Worm (Caenorhabditis elegans) whole organism, L4 larva: Measurements from ENCODE around the gene H14A12.5.

ENCODE experiments used
- F44E2.7 ChIP-seq: fragments of 200-800 bp; sonication (Bioruptor generic); IDR thresholded peaks from 2 replicates; pipeline ENCODE4 v2.1.2; 2022; ENCODE audit warnings: missing genetic modification characterization, missing compliant biosample characterization
- T20F7.1 ChIP-seq: fragments of 200-800 bp; sonication (Bioruptor generic); optimal IDR thresholded peaks from 2 replicates; lab custom pipeline; 2018; ENCODE audit warnings: mild to moderate bottlenecking, missing genetic modification characterization, missing compliant biosample characterization
- T26A8.4 ChIP-seq: fragments of 200-800 bp; sonication (Bioruptor generic); IDR thresholded peaks from 2 replicates; pipeline ENCODE4 v1.3.6; 2022; ENCODE audit warnings: missing genetic modification characterization, missing compliant biosample characterization
- Y75B8A.6 ChIP-seq: fragments of 200-800 bp; sonication (Bioruptor generic); IDR thresholded peaks from 2 replicates; pipeline ENCODE4 v1.3.6; 2022; ENCODE audit warnings: missing genetic modification reagents, missing genetic modification characterization, missing compliant biosample characterization
- ZK337.2 ChIP-seq: fragments of 200-800 bp; sonication (Bioruptor generic); IDR thresholded peaks from 2 replicates; pipeline ENCODE4 v1.3.6; 2022; ENCODE audit warnings: missing genetic modification reagents, missing genetic modification characterization, missing compliant biosample characterization
- aly-2 ChIP-seq: sonication (generic microtip); optimal IDR thresholded peaks from 2 replicates; lab custom pipeline; 2018; ENCODE audit warnings: missing biosample characterization, missing genetic modification characterization
- ama-1 ChIP-seq: fragments of 150-350 bp; optimal IDR thresholded peaks from 2 replicates; lab custom pipeline; 2014; ENCODE audit warnings: inconsistent platforms, mixed read lengths
- ceh-44 ChIP-seq: fragments of 200-800 bp; sonication (Bioruptor generic); IDR thresholded peaks from 2 replicates; pipeline ENCODE4 v1.3.6; 2022; ENCODE audit warnings: missing genetic modification reagents, missing genetic modification characterization, missing compliant biosample characterization
- cey-2 ChIP-seq: sonication (generic microtip); optimal IDR thresholded peaks from 3 replicates; lab custom pipeline; 2017; ENCODE audit warnings: missing genetic modification characterization, mild to moderate bottlenecking, missing compliant biosample characterization, antibody characterized with exemption, borderline replicate concordance; ENCODE audit not compliant: insufficient read depth
- ctbp-1 ChIP-seq: fragments of 200-800 bp; sonication (Bioruptor generic); IDR thresholded peaks from 2 replicates; pipeline ENCODE4 v1.3.6; 2022; ENCODE audit warnings: missing genetic modification reagents, missing genetic modification characterization, missing compliant biosample characterization
- daf-12 ChIP-seq: fragments of 150-350 bp; optimal IDR thresholded peaks from 2 replicates; lab custom pipeline; 2014; ENCODE audit warnings: missing biosample characterization, missing genetic modification reagents, missing genetic modification characterization
- daf-16 ChIP-seq, 3 experiments: sonication (generic microtip); optimal IDR thresholded peaks; 2 replicates each; lab custom pipeline; 2016 to 2017; ENCODE audit warnings: missing genetic modification characterization in 3 of 3, missing genetic modification reagents in 3 of 3, mild to moderate bottlenecking in 2 of 3, missing compliant biosample characterization in 2 of 3, missing biosample characterization in 1 of 3, moderate library complexity in 1 of 3
- daf-19 ChIP-seq: fragments of 200-800 bp; sonication (Bioruptor generic); conservative IDR thresholded peaks from 2 replicates; pipeline ENCODE4 v1.3.6; 2022; ENCODE audit warnings: missing genetic modification characterization, missing compliant biosample characterization
- daf-8 ChIP-seq: fragments of 200-800 bp; sonication (Bioruptor generic); IDR thresholded peaks from 2 replicates; pipeline ENCODE4 v1.3.6; 2022; ENCODE audit warnings: missing genetic modification characterization, missing compliant biosample characterization
- dmd-6 ChIP-seq: fragments of 200-800 bp; sonication (Bioruptor generic); IDR thresholded peaks from 2 replicates; pipeline ENCODE4 v1.3.6; 2022; ENCODE audit warnings: missing genetic modification reagents, missing genetic modification characterization, missing compliant biosample characterization
- dmd-8 ChIP-seq: fragments of 200-800 bp; sonication (Bioruptor generic); IDR thresholded peaks from 2 replicates; pipeline ENCODE4 v1.3.6; 2022; ENCODE audit warnings: missing genetic modification characterization, missing compliant biosample characterization
- dve-1 ChIP-seq: sonication (generic microtip); optimal IDR thresholded peaks from 2 replicates; lab custom pipeline; 2017; ENCODE audit warnings: antibody characterized with exemption, mild to moderate bottlenecking, missing genetic modification characterization, missing compliant biosample characterization; ENCODE audit not compliant: insufficient read depth
- egl-43 ChIP-seq: fragments of 200-800 bp; sonication (Bioruptor generic); IDR thresholded peaks from 2 replicates; pipeline ENCODE4 v1.3.6; 2022; ENCODE audit warnings: missing genetic modification reagents, missing genetic modification characterization, missing compliant biosample characterization
- gei-8 ChIP-seq: fragments of 200-800 bp; sonication (Bioruptor generic); optimal IDR thresholded peaks from 2 replicates; lab custom pipeline; 2018; ENCODE audit warnings: mild to moderate bottlenecking, missing genetic modification characterization, missing compliant biosample characterization
- hlh-11 ChIP-seq: fragments of 200-800 bp; sonication (Bioruptor generic); optimal IDR thresholded peaks from 2 replicates; lab custom pipeline; 2018; ENCODE audit warnings: mild to moderate bottlenecking, missing genetic modification characterization, missing compliant biosample characterization
- hlh-30 ChIP-seq: sonication (generic microtip); optimal IDR thresholded peaks from 2 replicates; lab custom pipeline; 2017; ENCODE audit warnings: antibody characterized with exemption, mild to moderate bottlenecking, missing genetic modification characterization, missing compliant biosample characterization; ENCODE audit not compliant: insufficient read depth
- hmg-1.1 ChIP-seq: fragments of 200-800 bp; sonication (Bioruptor generic); IDR thresholded peaks from 2 replicates; pipeline ENCODE4 v1.3.6; 2022; ENCODE audit warnings: missing genetic modification reagents, missing genetic modification characterization, missing compliant biosample characterization
- lin-1 ChIP-seq: fragments of 200-800 bp; sonication (Bioruptor generic); IDR thresholded peaks from 2 replicates; pipeline ENCODE4 v1.3.6; 2022; ENCODE audit warnings: missing genetic modification reagents, missing genetic modification characterization, missing compliant biosample characterization
- lin-15B ChIP-seq: fragments of 150-350 bp; sonication (generic microtip); optimal IDR thresholded peaks from 3 replicates; lab custom pipeline; 2014; ENCODE audit warnings: missing biosample characterization, missing genetic modification characterization
- lin-38 ChIP-seq: fragments of 200-800 bp; sonication (Bioruptor generic); IDR thresholded peaks from 2 replicates; pipeline ENCODE4 v1.3.6; 2022; ENCODE audit warnings: missing genetic modification reagents, missing genetic modification characterization, missing compliant biosample characterization
- lir-3 ChIP-seq: sonication (generic microtip); optimal IDR thresholded peaks from 2 replicates; lab custom pipeline; 2016; ENCODE audit warnings: mild to moderate bottlenecking, missing genetic modification characterization, missing compliant biosample characterization
- lsy-2 ChIP-seq, 2 experiments: fragments of 150-350 bp in 1 of 2; sonication (generic microtip) in 1 of 2; optimal IDR thresholded peaks; 2 replicates each; lab custom pipeline; 2014 to 2017; ENCODE audit warnings: missing biosample characterization in 2 of 2, missing genetic modification characterization in 2 of 2
- madf-9 ChIP-seq: fragments of 200-800 bp; sonication (Bioruptor generic); conservative IDR thresholded peaks from 2 replicates; pipeline ENCODE4 v1.3.6; 2022; ENCODE audit warnings: missing genetic modification reagents, missing genetic modification characterization, missing compliant biosample characterization
- mdt-29 ChIP-seq: fragments of 200-800 bp; sonication (Bioruptor generic); IDR thresholded peaks from 2 replicates; pipeline ENCODE4 v1.3.6; 2022; ENCODE audit warnings: missing genetic modification reagents, missing genetic modification characterization, missing compliant biosample characterization
- mes-2 ChIP-seq: sonication (generic microtip); optimal IDR thresholded peaks from 2 replicates; lab custom pipeline; 2016; ENCODE audit warnings: missing genotype, mild to moderate bottlenecking, missing genetic modification characterization, missing compliant biosample characterization; ENCODE audit not compliant: poor library complexity, severe bottlenecking
- mxl-2 ChIP-seq: fragments of 200-800 bp; sonication (Bioruptor generic); conservative IDR thresholded peaks from 2 replicates; pipeline ENCODE4 v1.3.6; 2022; ENCODE audit warnings: missing genetic modification reagents, missing genetic modification characterization, missing compliant biosample characterization
- nhr-10 ChIP-seq: fragments of 150-350 bp; optimal IDR thresholded peaks from 2 replicates; lab custom pipeline; 2014; ENCODE audit warnings: missing biosample characterization, missing genetic modification characterization
- nhr-102 ChIP-seq: sonication (generic microtip); optimal IDR thresholded peaks from 2 replicates; lab custom pipeline; 2016; ENCODE audit warnings: mild to moderate bottlenecking, missing genetic modification characterization, moderate library complexity, missing compliant biosample characterization
- nhr-111 ChIP-seq: fragments of 200-800 bp; sonication (Bioruptor generic); optimal IDR thresholded peaks from 2 replicates; lab custom pipeline; 2018; ENCODE audit warnings: mild to moderate bottlenecking, missing genetic modification characterization, missing compliant biosample characterization
- nhr-237 ChIP-seq: sonication (generic microtip); optimal IDR thresholded peaks from 2 replicates; lab custom pipeline; 2017; ENCODE audit warnings: missing biosample characterization, missing genetic modification characterization
- nhr-48 ChIP-seq: sonication (generic microtip); optimal IDR thresholded peaks from 2 replicates; lab custom pipeline; 2016; ENCODE audit warnings: mild to moderate bottlenecking, missing genetic modification characterization, missing compliant biosample characterization
- nhr-76 ChIP-seq: fragments of 150-350 bp; optimal IDR thresholded peaks from 2 replicates; lab custom pipeline; 2014; ENCODE audit warnings: missing biosample characterization, missing genetic modification characterization
- nhr-77 ChIP-seq: fragments of 150-350 bp; optimal IDR thresholded peaks from 2 replicates; lab custom pipeline; 2014; ENCODE audit warnings: missing biosample characterization, missing genetic modification characterization
- php-3 ChIP-seq: fragments of 200-800 bp; sonication (Bioruptor generic); IDR thresholded peaks from 2 replicates; pipeline ENCODE4 v1.3.6; 2022; ENCODE audit warnings: missing genetic modification reagents, missing genetic modification characterization, missing compliant biosample characterization
- rbr-2 ChIP-seq: sonication (generic microtip); optimal IDR thresholded peaks from 2 replicates; lab custom pipeline; 2016; ENCODE audit warnings: missing genotype, missing genetic modification characterization, missing compliant biosample characterization
- sdz-12 ChIP-seq: fragments of 200-800 bp; sonication (Bioruptor generic); optimal IDR thresholded peaks from 2 replicates; lab custom pipeline; 2018; ENCODE audit warnings: mild to moderate bottlenecking, missing genetic modification characterization, missing compliant biosample characterization
- set-16 ChIP-seq: fragments of 200-800 bp; sonication (Bioruptor generic); IDR thresholded peaks from 2 replicates; pipeline ENCODE4 v1.3.6; 2022; ENCODE audit warnings: missing genetic modification reagents, missing genetic modification characterization, missing compliant biosample characterization
- snpc-1.2 ChIP-seq: fragments of 200-800 bp; sonication (Bioruptor generic); IDR thresholded peaks from 2 replicates; pipeline ENCODE4 v1.3.6; 2022; ENCODE audit warnings: missing genetic modification reagents, missing genetic modification characterization, missing compliant biosample characterization
- spr-1 ChIP-seq: sonication (generic microtip); optimal IDR thresholded peaks from 2 replicates; lab custom pipeline; 2016; ENCODE audit warnings: mild to moderate bottlenecking, missing genetic modification characterization, missing compliant biosample characterization
- unc-62 ChIP-seq, 3 experiments: fragments of 150-350 bp in 1 of 3; sonication (generic microtip); optimal IDR thresholded peaks in 2 of 3; peaks in 1 of 3; 1 replicate in 1 of 3; 2 replicates in 2 of 3; lab custom pipeline; 2014 to 2017; ENCODE audit warnings: missing biosample characterization in 3 of 3, missing genetic modification characterization in 3 of 3, missing genetic modification reagents in 3 of 3, missing genotype in 1 of 3
- vab-7 ChIP-seq: fragments of 200-800 bp; sonication (Bioruptor generic); IDR thresholded peaks from 2 replicates; pipeline ENCODE4 v1.3.6; 2022; ENCODE audit warnings: missing genetic modification reagents, missing genetic modification characterization, missing compliant biosample characterization
- zag-1 ChIP-seq: fragments of 150-350 bp; optimal IDR thresholded peaks from 2 replicates; lab custom pipeline; 2014; ENCODE audit warnings: missing biosample characterization, missing genetic modification characterization
- zfp-3 ChIP-seq: fragments of 200-800 bp; sonication (Bioruptor generic); conservative IDR thresholded peaks from 2 replicates; pipeline ENCODE4 v1.3.6; 2022; ENCODE audit warnings: missing genetic modification reagents, missing genetic modification characterization, missing compliant biosample characterization
- zip-11 ChIP-seq: fragments of 200-800 bp; sonication (Bioruptor generic); IDR thresholded peaks from 2 replicates; pipeline ENCODE4 v1.3.6; 2022; ENCODE audit warnings: missing genetic modification characterization, missing compliant biosample characterization
- ztf-7 ChIP-seq: fragments of 150-350 bp; optimal IDR thresholded peaks from 2 replicates; lab custom pipeline; 2014; ENCODE audit warnings: missing biosample characterization, missing genetic modification characterization

H14A12.5 gene

ce11 chrIII:7478932-7479331 lies 10.1 kb upstream of the H14A12.5 start:
- TF ChIP-seq hlh-11 (tag; lab: Kevin White, UChicago) (peak; percentile 79), spr-1 (tag; lab: Kevin White, UChicago) (no peak), lin-15B (tag; lab: Kevin White, UChicago) (no peak), daf-19 (GFP tag; lab: Robert Waterston, UW) (no peak), F44E2.7 (no peak), lir-3 (tag; lab: Kevin White, UChicago) (no peak), hmg-1.1 (no peak), lin-1 (GFP tag; lab: Robert Waterston, UW) (peak; percentile 69; the same call in 1 of the 2 replicates), ceh-44 (GFP tag; lab: Robert Waterston, UW) (no peak), set-16 (GFP tag; lab: Robert Waterston, UW) (no peak), sdz-12 (no peak), snpc-1.2 (GFP tag; lab: Robert Waterston, UW) (no peak), aly-2 (tag; lab: Kevin White, UChicago) (no peak), ctbp-1 (GFP tag; lab: Robert Waterston, UW) (no peak), mxl-2 (GFP tag; lab: Robert Waterston, UW) (no peak), zfp-3 (no peak), zag-1 (tag; lab: Kevin White, UChicago) (no peak), nhr-10 (no peak), nhr-76 (tag; lab: Kevin White, UChicago) (no peak), daf-8 (GFP tag; lab: Robert Waterston, UW) (no peak), dve-1 (peak; percentile 68), zip-11 (GFP tag; lab: Robert Waterston, UW) (no peak), lin-38 (GFP tag; lab: Robert Waterston, UW) (no peak), lsy-2 (tag; optimal IDR thresholded peaks at IDR 0.05; lab: Kevin White, UChicago) (no peak), Y75B8A.6 (GFP tag; lab: Robert Waterston, UW) (no peak), nhr-237 (tag; lab: Kevin White, UChicago) (no peak), gei-8 (GFP tag; lab: Kevin White, UChicago) (no peak), nhr-111 (no peak), T26A8.4 (GFP tag; lab: Robert Waterston, UW) (0 out of 2 replicates have a peak, but pooled peaks have one; percentile 30), daf-16 (GFP tag; optimal IDR thresholded peaks at IDR 0.05; lab: Kevin White, UChicago) (peak in 1 of 2 experiments; percentile 36), daf-16 (tag; optimal IDR thresholded peaks at IDR 0.05; lab: Kevin White, UChicago) (no peak), T20F7.1 (GFP tag; lab: Kevin White, UChicago) (no peak), dmd-8 (GFP tag; lab: Robert Waterston, UW) (no peak), vab-7 (GFP tag; lab: Robert Waterston, UW) (no peak), hlh-30 (tag; lab: Kevin White, UChicago) (peak; percentile 21), mdt-29 (GFP tag; lab: Robert Waterston, UW) (no peak), nhr-102 (tag; lab: Kevin White, UChicago) (peak; percentile 28), ama-1 (lab: Kevin White, UChicago) (no peak), daf-12 (tag; lab: Kevin White, UChicago) (no peak), rbr-2 (tag; lab: Kevin White, UChicago) (no peak), nhr-48 (tag; lab: Kevin White, UChicago) (peak; percentile 10), unc-62 (GFP tag; optimal IDR thresholded peaks at IDR 0.05 in 1 of 2; lab: Kevin White, UChicago) (no peak), unc-62 (tag; optimal IDR thresholded peaks at IDR 0.05; lab: Kevin White, UChicago) (no peak), mes-2 (tag; lab: Kevin White, UChicago) (no peak), ZK337.2 (GFP tag; lab: Robert Waterston, UW) (no peak), nhr-77 (tag; lab: Kevin White, UChicago) (no peak), cey-2 (tag; lab: Kevin White, UChicago) (no peak), egl-43 (no peak), php-3 (peak; percentile 78), ztf-7 (tag; lab: Kevin White, UChicago) (no peak), dmd-6 (GFP tag; lab: Robert Waterston, UW) (peak; percentile 69), madf-9 (GFP tag; lab: Robert Waterston, UW) (no peak)
